Fruit fly (Drosophila melanogaster) whole organism, pupa: ENCODE measurements around the gene CG14339.

Source experiments
- CG10348 ChIP-seq: fragments of 200-800 bp; sonication (Bioruptor generic); IDR thresholded peaks from 2 replicates; pipeline ENCODE4 v1.3.6; 2022; ENCODE audit warnings: missing biosample characterization, missing genetic modification characterization
- CG12605 ChIP-seq: fragments of 200-800 bp; sonication (Bioruptor generic); IDR thresholded peaks from 2 replicates; pipeline ENCODE4 v1.3.6; 2022; ENCODE audit warnings: missing biosample characterization, missing genetic modification characterization
- CG13204 ChIP-seq: fragments of 200-800 bp; sonication (Bioruptor generic); optimal IDR thresholded peaks from 2 replicates; lab custom pipeline; 2018; ENCODE audit warnings: missing biosample characterization, mild to moderate bottlenecking, missing genetic modification characterization, moderate library complexity
- CG14655 ChIP-seq: fragments of 200-800 bp; sonication (Bioruptor generic); optimal IDR thresholded peaks from 3 replicates; lab custom pipeline; 2017; ENCODE audit warnings: mild to moderate bottlenecking, missing biosample characterization, missing genetic modification reagents, missing genetic modification characterization
- CG15710 ChIP-seq: fragments of 200-800 bp; sonication (Bioruptor generic); optimal IDR thresholded peaks from 2 replicates; lab custom pipeline; 2018; ENCODE audit warnings: missing biosample characterization, mild to moderate bottlenecking, missing genetic modification characterization, moderate library complexity
- CG17806 ChIP-seq: fragments of 200-800 bp; sonication (Bioruptor generic); optimal IDR thresholded peaks from 2 replicates; lab custom pipeline; 2018; ENCODE audit warnings: missing biosample characterization, mild to moderate bottlenecking, missing genetic modification characterization, moderate library complexity
- CG32121 ChIP-seq: fragments of 200-800 bp; sonication (Bioruptor generic); IDR thresholded peaks from 2 replicates; pipeline ENCODE4 v1.3.6; 2022; ENCODE audit warnings: missing biosample characterization, missing genetic modification characterization
- CG34367 ChIP-seq: fragments of 200-800 bp; sonication (Bioruptor generic); optimal IDR thresholded peaks from 2 replicates; lab custom pipeline; 2018; ENCODE audit warnings: missing biosample characterization, mild to moderate bottlenecking, missing genetic modification characterization
- CG4496 ChIP-seq: fragments of 200-800 bp; sonication (Bioruptor generic); IDR thresholded peaks from 3 replicates; pipeline ENCODE4 v1.3.6; 2022; ENCODE audit warnings: missing biosample characterization, missing genetic modification characterization
- CG8159 ChIP-seq: fragments of 200-800 bp; sonication (Bioruptor generic); optimal IDR thresholded peaks from 3 replicates; lab custom pipeline; 2018; ENCODE audit warnings: missing biosample characterization, mild to moderate bottlenecking, missing genetic modification characterization, moderate library complexity
- CG8301 ChIP-seq: fragments of 200-800 bp; sonication (Bioruptor generic); optimal IDR thresholded peaks from 2 replicates; lab custom pipeline; 2018; ENCODE audit warnings: missing biosample characterization, mild to moderate bottlenecking, missing genetic modification characterization
- CG9948 ChIP-seq: fragments of 200-800 bp; sonication (Bioruptor generic); optimal IDR thresholded peaks from 2 replicates; lab custom pipeline; 2018; ENCODE audit warnings: missing biosample characterization, mild to moderate bottlenecking, missing genetic modification characterization, moderate library complexity
- D1 ChIP-seq: fragments of 200-800 bp; sonication (Bioruptor generic); optimal IDR thresholded peaks from 2 replicates; lab custom pipeline; 2018; ENCODE audit warnings: missing biosample characterization, mild to moderate bottlenecking, missing genetic modification characterization, moderate library complexity
- EcR ChIP-seq: fragments of 200-800 bp; sonication (Bioruptor generic); optimal IDR thresholded peaks from 3 replicates; lab custom pipeline; 2019; ENCODE audit warnings: missing biosample characterization, missing genetic modification characterization, mild to moderate bottlenecking, moderate library complexity, missing genetic modification reagents
- Ets98B ChIP-seq: fragments of 200-800 bp; sonication (Bioruptor generic); IDR thresholded peaks from 2 replicates; pipeline ENCODE4 v1.3.6; 2022; ENCODE audit warnings: missing biosample characterization, missing genetic modification characterization
- Pif1A ChIP-seq: fragments of 200-800 bp; sonication (Bioruptor generic); optimal IDR thresholded peaks from 3 replicates; lab custom pipeline; 2016; ENCODE audit warnings: missing biosample characterization, missing genetic modification characterization
- Pif1B ChIP-seq: fragments of 200-800 bp; sonication (Bioruptor generic); optimal IDR thresholded peaks from 3 replicates; lab custom pipeline; 2016; ENCODE audit warnings: missing biosample characterization, missing genetic modification characterization
- Snoo ChIP-seq: fragments of 200-800 bp; sonication (Bioruptor generic); optimal IDR thresholded peaks from 3 replicates; lab custom pipeline; 2017; ENCODE audit warnings: missing biosample characterization, mild to moderate bottlenecking, missing genetic modification characterization, inconsistent platforms
- fd96Ca ChIP-seq: fragments of 200-800 bp; sonication (Bioruptor generic); IDR thresholded peaks from 3 replicates; pipeline ENCODE4 v1.3.6; 2022; ENCODE audit warnings: missing biosample characterization, missing genetic modification characterization
- gl ChIP-seq: fragments of 200-800 bp; sonication (Bioruptor generic); optimal IDR thresholded peaks from 2 replicates; lab custom pipeline; 2018; ENCODE audit warnings: missing biosample characterization, mild to moderate bottlenecking, missing genetic modification characterization
- rn ChIP-seq: fragments of 200-800 bp; sonication (Bioruptor generic); IDR thresholded peaks from 2 replicates; pipeline ENCODE4 v1.3.6; 2022; ENCODE audit warnings: missing biosample characterization, missing genetic modification characterization

The CG14339 gene

dm6 chr2L:1070941-1071340, 37.4 kb upstream of the CG14339 start:
- peak; percentile 5 for TF ChIP-seq CG9948 (tag; lab: Kevin White, UChicago)
- no peak for TF ChIP-seq EcR
- peak; percentile 39 for TF ChIP-seq CG14655 (GFP tag; lab: Kevin White, UChicago)
- TF ChIP-seq CG13204 (GFP tag; lab: Kevin White, UChicago), result no peak
- TF ChIP-seq CG15710 (tag; lab: Kevin White, UChicago), result peak; percentile 34
- peak; percentile 49; the same call in 2 of the 3 replicates for TF ChIP-seq fd96Ca
- TF ChIP-seq CG8301, result peak; percentile 36
- no peak for TF ChIP-seq Pif1B (GFP tag; lab: Kevin White, UChicago)
- TF ChIP-seq CG4496, result 0 out of 3 replicates have a peak, but pooled peaks have one; percentile 34
- TF ChIP-seq CG8159 (tag; lab: Kevin White, UChicago), result peak; percentile 5
- TF ChIP-seq CG17806, result peak; percentile 6
- no peak for TF ChIP-seq CG34367 (tag; lab: Kevin White, UChicago)
- no peak for TF ChIP-seq gl (tag; lab: Kevin White, UChicago)

dm6 chr2L:1072184-1072583, 36.2 kb upstream of the CG14339 start:
- TF ChIP-seq CG10348 (GFP tag; lab: Robert Waterston, UW) (no peak), CG4496 (peak; percentile 84), CG15710 (tag; lab: Kevin White, UChicago) (peak; percentile 53), CG9948 (tag; lab: Kevin White, UChicago) (peak; percentile 18), Pif1B (GFP tag; lab: Kevin White, UChicago) (peak; percentile 70), CG17806 (peak; percentile 45), Snoo (no peak), CG32121 (GFP tag; lab: Robert Waterston, UW) (peak; percentile 75), rn (GFP tag; lab: Robert Waterston, UW) (peak; percentile 71), CG12605 (GFP tag; lab: Robert Waterston, UW) (peak; percentile 44; the same call in 1 of the 2 replicates), D1 (tag; lab: Kevin White, UChicago) (no peak), gl (tag; lab: Kevin White, UChicago) (peak; percentile 81), CG13204 (GFP tag; lab: Kevin White, UChicago) (peak; percentile 34), CG34367 (tag; lab: Kevin White, UChicago) (peak; percentile 69), Ets98B (GFP tag; lab: Robert Waterston, UW) (peak; percentile 80), Pif1A (GFP tag; lab: Kevin White, UChicago) (peak; percentile 83), fd96Ca (peak; percentile 87), CG8159 (tag; lab: Kevin White, UChicago) (peak; percentile 63), CG14655 (GFP tag; lab: Kevin White, UChicago) (peak; percentile 72), CG8301 (peak; percentile 38), EcR (no peak)

dm6 chr2L:1073530-1073929, 34.8 kb upstream of the CG14339 start:
- TF ChIP-seq rn (GFP tag; lab: Robert Waterston, UW), result no peak
- TF ChIP-seq CG4496, result 0 out of 3 replicates have a peak, but pooled peaks have one; percentile 39
- TF ChIP-seq Pif1A (GFP tag; lab: Kevin White, UChicago), result peak; percentile 53
- no peak for TF ChIP-seq CG12605 (GFP tag; lab: Robert Waterston, UW)
- TF ChIP-seq CG34367 (tag; lab: Kevin White, UChicago), result no peak
- TF ChIP-seq fd96Ca, result peak; percentile 48; the same call in 2 of the 3 replicates
- TF ChIP-seq CG8301, result peak; percentile 33
- peak; percentile 40 for TF ChIP-seq CG14655 (GFP tag; lab: Kevin White, UChicago)
- TF ChIP-seq CG32121 (GFP tag; lab: Robert Waterston, UW), result peak; percentile 58
- no peak for TF ChIP-seq CG15710 (tag; lab: Kevin White, UChicago)
- no peak for TF ChIP-seq EcR
- TF ChIP-seq CG9948 (tag; lab: Kevin White, UChicago), result no peak
- no peak for TF ChIP-seq CG10348 (GFP tag; lab: Robert Waterston, UW)
- TF ChIP-seq Ets98B (GFP tag; lab: Robert Waterston, UW), result peak; percentile 29; the same call in 1 of the 2 replicates
- TF ChIP-seq CG8159 (tag; lab: Kevin White, UChicago), result no peak
- TF ChIP-seq D1 (tag; lab: Kevin White, UChicago), result no peak
- TF ChIP-seq CG17806, result no peak
- no peak for TF ChIP-seq CG13204 (GFP tag; lab: Kevin White, UChicago)
- TF ChIP-seq Pif1B (GFP tag; lab: Kevin White, UChicago), result no peak
- no peak for TF ChIP-seq gl (tag; lab: Kevin White, UChicago)
- TF ChIP-seq Snoo, result no peak
- TF ChIP-seq, all 21 proteins: peak for 7

- TF ChIP-seq fd96Ca (no peak), rn (GFP tag; lab: Robert Waterston, UW) (no peak), CG34367 (tag; lab: Kevin White, UChicago) (no peak), CG10348 (GFP tag; lab: Robert Waterston, UW) (no peak), CG15710 (tag; lab: Kevin White, UChicago) (no peak), CG9948 (tag; lab: Kevin White, UChicago) (peak; percentile 12), Snoo (no peak), Pif1B (GFP tag; lab: Kevin White, UChicago) (no peak), Pif1A (GFP tag; lab: Kevin White, UChicago) (no peak), CG8301 (peak; percentile 54), gl (tag; lab: Kevin White, UChicago) (no peak), CG4496 (peak; percentile 68; the same call in 2 of the 3 replicates), D1 (tag; lab: Kevin White, UChicago) (no peak), CG14655 (GFP tag; lab: Kevin White, UChicago) (peak; percentile 22), CG17806 (no peak), Ets98B (GFP tag; lab: Robert Waterston, UW) (peak; percentile 47), CG13204 (GFP tag; lab: Kevin White, UChicago) (peak; percentile 0), CG12605 (GFP tag; lab: Robert Waterston, UW) (peak; percentile 52; the same call in 1 of the 2 replicates), CG8159 (tag; lab: Kevin White, UChicago) (peak; percentile 10), EcR (no peak), CG32121 (GFP tag; lab: Robert Waterston, UW) (peak; percentile 64; the same call in 1 of the 2 replicates)
Observed at dm6 chr2L:1074180-1074864, 34.0 kb upstream of the CG14339 start.
